Fruit fly (Drosophila melanogaster) whole organism, embryonic: ENCODE results near the gene CG13033.

ENCODE experiments used
- Atf3 ChIP-seq: fragments of 200-800 bp; sonication (Bioruptor generic); optimal IDR thresholded peaks from 3 replicates; lab custom pipeline; 2016; ENCODE audit warnings: missing biosample characterization, missing genetic modification characterization
- B-H1 ChIP-seq: fragments of 200-800 bp; sonication (Bioruptor generic); IDR thresholded peaks from 3 replicates; pipeline ENCODE4 v1.3.6; 2022; ENCODE audit warnings: missing biosample characterization, missing genetic modification characterization
- CG10147 ChIP-seq: fragments of 200-800 bp; sonication (Bioruptor generic); optimal IDR thresholded peaks from 2 replicates; lab custom pipeline; 2019; ENCODE audit warnings: missing biosample characterization, mild to moderate bottlenecking, missing genetic modification characterization, moderate library complexity
- CG10209 ChIP-seq: fragments of 200-800 bp; sonication (Bioruptor generic); optimal IDR thresholded peaks from 3 replicates; lab custom pipeline; 2017; ENCODE audit warnings: missing biosample characterization, mild to moderate bottlenecking, missing genetic modification characterization, missing genetic modification reagents
- CG2116 ChIP-seq: fragments of 200-800 bp; sonication (Bioruptor generic); optimal IDR thresholded peaks from 3 replicates; lab custom pipeline; 2018; ENCODE audit warnings: missing biosample characterization, mild to moderate bottlenecking, missing genetic modification characterization
- CG2712 ChIP-seq: fragments of 200-800 bp; optimal IDR thresholded peaks from 3 replicates; lab custom pipeline; 2019; ENCODE audit warnings: missing biosample characterization, mild to moderate bottlenecking, missing genetic modification characterization, moderate library complexity
- CG34224 ChIP-seq: fragments of 200-800 bp; sonication (Bioruptor generic); IDR thresholded peaks from 3 replicates; pipeline ENCODE4 v1.3.6; 2022; ENCODE audit warnings: missing biosample characterization, missing genetic modification characterization; ENCODE audit not compliant: partially characterized antibody
- CG4707 ChIP-seq: fragments of 200-800 bp; sonication (Bioruptor generic); optimal IDR thresholded peaks from 2 replicates; lab custom pipeline; 2018; ENCODE audit warnings: missing biosample characterization, mild to moderate bottlenecking, missing genetic modification characterization, moderate library complexity
- CG6654 ChIP-seq: fragments of 200-800 bp; sonication (Bioruptor generic); optimal IDR thresholded peaks from 2 replicates; lab custom pipeline; 2017; ENCODE audit warnings: missing biosample characterization, mild to moderate bottlenecking, missing genetic modification characterization
- CG7839 ChIP-seq: fragments of 200-800 bp; sonication (Bioruptor generic); optimal IDR thresholded peaks from 3 replicates; lab custom pipeline; 2018; ENCODE audit warnings: missing biosample characterization, mild to moderate bottlenecking, missing genetic modification characterization, moderate library complexity
- CG7963 ChIP-seq: fragments of 200-800 bp; sonication (Bioruptor generic); IDR thresholded peaks from 3 replicates; pipeline ENCODE4 v1.3.6; 2022; ENCODE audit warnings: missing biosample characterization, missing genetic modification characterization; ENCODE audit not compliant: partially characterized antibody
- CG8281 ChIP-seq: fragments of 200-800 bp; sonication (Bioruptor generic); optimal IDR thresholded peaks from 2 replicates; lab custom pipeline; 2018; ENCODE audit warnings: missing biosample characterization, mild to moderate bottlenecking, missing genetic modification characterization, moderate library complexity
- CoRest ChIP-seq: fragments of 200-800 bp; sonication (Bioruptor generic); optimal IDR thresholded peaks from 3 replicates; lab custom pipeline; 2018; ENCODE audit warnings: missing biosample characterization, mild to moderate bottlenecking, missing genetic modification characterization, moderate library complexity
- D19A ChIP-seq: fragments of 200-800 bp; optimal IDR thresholded peaks from 3 replicates; lab custom pipeline; 2019; ENCODE audit warnings: missing biosample characterization, mild to moderate bottlenecking, missing genetic modification characterization, moderate library complexity
- Dll ChIP-seq: fragments of 200-800 bp; sonication (Bioruptor generic); IDR thresholded peaks from 4 replicates; pipeline ENCODE4 v1.3.6; 2022; ENCODE audit warnings: missing biosample characterization, missing genetic modification characterization; ENCODE audit not compliant: partially characterized antibody
- Max ChIP-seq: fragments of 200-800 bp; sonication (Bioruptor generic); optimal IDR thresholded peaks from 2 replicates; lab custom pipeline; 2016; ENCODE audit warnings: missing biosample characterization, mild to moderate bottlenecking, missing genetic modification characterization
- Med ChIP-seq: fragments of 200-800 bp; sonication (Bioruptor generic); peaks from one replicate; lab custom pipeline; 2016; ENCODE audit warnings: missing biosample characterization, missing genetic modification characterization, mild to moderate bottlenecking, inconsistent platforms, moderate library complexity
- Optix ChIP-seq: fragments of 200-800 bp; sonication (Bioruptor generic); IDR thresholded peaks from 3 replicates; pipeline ENCODE4 v1.3.6; 2022; ENCODE audit warnings: missing biosample characterization, missing genetic modification characterization
- Rfx ChIP-seq: fragments of 200-800 bp; sonication (Bioruptor generic); IDR thresholded peaks from 2 replicates; pipeline ENCODE4 v1.3.6; 2022; ENCODE audit warnings: missing biosample characterization, missing genetic modification characterization
- Sox100B ChIP-seq: fragments of 200-800 bp; sonication (Bioruptor generic); optimal IDR thresholded peaks from 3 replicates; lab custom pipeline; 2018; ENCODE audit warnings: missing biosample characterization, mild to moderate bottlenecking, missing genetic modification characterization
- Sox102F ChIP-seq: fragments of 200-800 bp; sonication (Bioruptor generic); optimal IDR thresholded peaks from 2 replicates; lab custom pipeline; 2018; ENCODE audit warnings: missing biosample characterization, mild to moderate bottlenecking, missing genetic modification characterization, moderate library complexity
- Xbp1 ChIP-seq: fragments of 200-800 bp; sonication (Bioruptor generic); optimal IDR thresholded peaks from 3 replicates; lab custom pipeline; 2016; ENCODE audit warnings: missing biosample characterization, mild to moderate bottlenecking, missing genetic modification characterization
- al ChIP-seq: fragments of 200-800 bp; sonication (Bioruptor generic); IDR thresholded peaks from 2 replicates; pipeline ENCODE4 v1.3.6; 2022; ENCODE audit warnings: missing biosample characterization, missing genetic modification characterization
- amos ChIP-seq: fragments of 200-800 bp; sonication (Bioruptor generic); IDR thresholded peaks from 2 replicates; pipeline ENCODE4 v1.3.6; 2022; ENCODE audit warnings: missing biosample characterization, missing genetic modification characterization; ENCODE audit not compliant: partially characterized antibody
- ase ChIP-seq: fragments of 200-800 bp; sonication (Bioruptor generic); IDR thresholded peaks from 3 replicates; pipeline ENCODE4 v1.3.6; 2022; ENCODE audit warnings: missing biosample characterization, missing genetic modification characterization
- bigmax ChIP-seq: fragments of 200-800 bp; sonication (Bioruptor generic); optimal IDR thresholded peaks from 2 replicates; lab custom pipeline; 2018; ENCODE audit warnings: missing biosample characterization, mild to moderate bottlenecking, missing genetic modification characterization
- chm ChIP-seq: fragments of 200-800 bp; sonication (Bioruptor generic); IDR thresholded peaks from 2 replicates; pipeline ENCODE4 v1.3.6; 2022; ENCODE audit warnings: missing biosample characterization, missing genetic modification characterization
- croc ChIP-seq: fragments of 200-800 bp; sonication (Bioruptor generic); conservative IDR thresholded peaks from 3 replicates; pipeline ENCODE4 v1.3.6; 2022; ENCODE audit warnings: missing biosample characterization, missing genetic modification characterization
- dati ChIP-seq: fragments of 200-800 bp; sonication (Bioruptor generic); IDR thresholded peaks from 2 replicates; pipeline ENCODE4 v1.3.6; 2022; ENCODE audit warnings: missing biosample characterization, missing genetic modification characterization
- dmrt11E ChIP-seq: fragments of 200-800 bp; sonication (Bioruptor generic); optimal IDR thresholded peaks from 3 replicates; lab custom pipeline; 2018; ENCODE audit warnings: missing biosample characterization, mild to moderate bottlenecking, missing genetic modification characterization, moderate library complexity
- dmrt99B ChIP-seq: fragments of 200-800 bp; sonication (Bioruptor generic); optimal IDR thresholded peaks from 2 replicates; lab custom pipeline; 2018; ENCODE audit warnings: missing biosample characterization, mild to moderate bottlenecking, missing genetic modification characterization, moderate library complexity
- esg ChIP-seq: fragments of 200-800 bp; sonication (Bioruptor generic); conservative IDR thresholded peaks from 2 replicates; pipeline ENCODE4 v1.3.6; 2022; ENCODE audit warnings: missing biosample characterization, missing genetic modification characterization
- gem ChIP-seq: fragments of 200-800 bp; sonication (Bioruptor generic); optimal IDR thresholded peaks from 2 replicates; lab custom pipeline; 2019; ENCODE audit warnings: missing biosample characterization, mild to moderate bottlenecking, missing genetic modification characterization, moderate library complexity
- grau ChIP-seq: fragments of 200-800 bp; optimal IDR thresholded peaks from 3 replicates; lab custom pipeline; 2019; ENCODE audit warnings: missing biosample characterization, mild to moderate bottlenecking, missing genetic modification characterization, moderate library complexity
- gt ChIP-seq: fragments of 200-800 bp; sonication (Bioruptor generic); IDR thresholded peaks from 2 replicates; pipeline ENCODE4 v1.3.6; 2022; ENCODE audit warnings: missing biosample characterization, missing genetic modification characterization
- hb ChIP-seq: fragments of 200-800 bp; sonication (Bioruptor generic); IDR thresholded peaks from 3 replicates; pipeline ENCODE4 v1.3.6; 2022; ENCODE audit warnings: missing biosample characterization, missing genetic modification characterization; ENCODE audit not compliant: partially characterized antibody
- ken ChIP-seq: fragments of 200-800 bp; sonication (Bioruptor generic); IDR thresholded peaks from 3 replicates; pipeline ENCODE4 v1.3.6; 2022; ENCODE audit warnings: missing biosample characterization, missing genetic modification characterization
- lov ChIP-seq, 2 experiments: fragments of 200-800 bp in 1 of 2; fragments of >200 bp in 1 of 2; sonication (Bioruptor generic) in 1 of 2; IDR thresholded peaks in 1 of 2; optimal IDR thresholded peaks in 1 of 2; 2 replicates in 1 of 2; 3 replicates in 1 of 2; pipeline versions ENCODE4 v1.3.6 to Lab custom; 2017 to 2022; ENCODE audit warnings: missing biosample characterization in 1 of 2, missing genetic modification characterization in 1 of 2
- nerfin-1 ChIP-seq: fragments of 200-800 bp; sonication (Bioruptor generic); optimal IDR thresholded peaks from 3 replicates; lab custom pipeline; 2019; ENCODE audit warnings: missing biosample characterization, mild to moderate bottlenecking, missing genetic modification characterization, moderate library complexity
- nerfin-2 ChIP-seq: fragments of 200-800 bp; sonication (Bioruptor generic); IDR thresholded peaks from 2 replicates; pipeline ENCODE4 v1.3.6; 2022; ENCODE audit warnings: missing biosample characterization, missing genetic modification characterization; ENCODE audit not compliant: partially characterized antibody
- odd ChIP-seq: fragments of 200-800 bp; sonication (Bioruptor generic); optimal IDR thresholded peaks from 2 replicates; lab custom pipeline; 2017; ENCODE audit warnings: missing biosample characterization, mild to moderate bottlenecking, missing genetic modification characterization
- peb ChIP-seq: fragments of 200-800 bp; sonication (Bioruptor generic); IDR thresholded peaks from 2 replicates; pipeline ENCODE4 v1.3.6; 2022; ENCODE audit warnings: missing biosample characterization, missing genetic modification characterization
- row ChIP-seq: fragments of 200-800 bp; sonication (Bioruptor generic); IDR thresholded peaks from 3 replicates; pipeline ENCODE4 v1.3.6; 2022; ENCODE audit warnings: missing biosample characterization, missing genetic modification characterization
- sens ChIP-seq: fragments of 200-800 bp; sonication (Bioruptor generic); peaks from one replicate; lab custom pipeline; 2016; ENCODE audit warnings: missing biosample characterization, missing genetic modification characterization
- sisA ChIP-seq: fragments of 200-800 bp; sonication (Bioruptor generic); IDR thresholded peaks from 2 replicates; pipeline ENCODE4 v1.3.6; 2022; ENCODE audit warnings: missing biosample characterization, missing genetic modification characterization
- sob ChIP-seq: fragments of 200-800 bp; sonication (Bioruptor generic); IDR thresholded peaks from 2 replicates; pipeline ENCODE4 v1.3.6; 2022; ENCODE audit warnings: missing biosample characterization, missing genetic modification characterization
- stwl ChIP-seq: fragments of 200-800 bp; sonication (Bioruptor generic); optimal IDR thresholded peaks from 3 replicates; lab custom pipeline; 2018; ENCODE audit warnings: missing biosample characterization, mild to moderate bottlenecking, missing genetic modification characterization, moderate library complexity
- tio ChIP-seq: fragments of 200-800 bp; sonication (Bioruptor generic); optimal IDR thresholded peaks from 2 replicates; lab custom pipeline; 2017; ENCODE audit warnings: missing biosample characterization, missing genetic modification characterization, inconsistent platforms
- wek ChIP-seq: fragments of 200-800 bp; sonication (Bioruptor generic); optimal IDR thresholded peaks from 3 replicates; lab custom pipeline; 2018; ENCODE audit warnings: missing biosample characterization, mild to moderate bottlenecking, missing genetic modification characterization, moderate library complexity

CG13033 gene

dm6 chr3L:16567495-16567894, 22.1 kb upstream of the CG13033 start (continued):
- peak; percentile 77 for TF ChIP-seq dmrt99B (tag; lab: Kevin White, UChicago)
- TF ChIP-seq dati: no peak
- TF ChIP-seq CG4707 (GFP tag; lab: Kevin White, UChicago): peak; percentile 34
- TF ChIP-seq dmrt11E (tag; lab: Kevin White, UChicago): peak; percentile 73
- peak; percentile 32 for TF ChIP-seq CG8281
- peak; percentile 48 for TF ChIP-seq odd (GFP tag; lab: Kevin White, UChicago)
- TF ChIP-seq al: no peak
- TF ChIP-seq CG10147 (GFP tag; lab: Kevin White, UChicago): peak; percentile 12
- TF ChIP-seq croc (GFP tag; lab: Robert Waterston, UW): 0 out of 3 replicates have a peak, but pooled peaks have one; percentile 33
- peak; percentile 12; the same call in 1 of the 3 replicates for TF ChIP-seq B-H1
- TF ChIP-seq nerfin-1 (tag; lab: Kevin White, UChicago): peak; percentile 71
- no peak for TF ChIP-seq Optix
- peak; percentile 68 for TF ChIP-seq D19A (tag; lab: Kevin White, UChicago)
- TF ChIP-seq esg (GFP tag; lab: Robert Waterston, UW): 0 out of 2 replicates have a peak, but pooled peaks have one; percentile 34

dm6 chr3L:16566700-16567221, 21.3 kb upstream of the CG13033 start, which contains the start of gene UQCR-6.4L:
UQCR-6.4L (plus strand) TSS chr3L:16566750.
- TF ChIP-seq Atf3 (GFP tag; lab: Kevin White, UChicago): no peak
- TF ChIP-seq stwl (tag; lab: Kevin White, UChicago): peak; percentile 97
- TF ChIP-seq peb (GFP tag; lab: Robert Waterston, UW): no peak
- TF ChIP-seq Dll (GFP tag; lab: Robert Waterston, UW): no peak
- no peak for TF ChIP-seq bigmax (GFP tag; lab: Kevin White, UChicago)
- no peak for TF ChIP-seq nerfin-2 (GFP tag; lab: Robert Waterston, UW)
- no peak for TF ChIP-seq sob (GFP tag; lab: Robert Waterston, UW)
- TF ChIP-seq amos: peak; percentile 8; the same call in 1 of the 2 replicates
- TF ChIP-seq Rfx (GFP tag; lab: Robert Waterston, UW): no peak
- TF ChIP-seq CG6654 (GFP tag; lab: Kevin White, UChicago): no peak
- no peak for TF ChIP-seq chm (GFP tag; lab: Robert Waterston, UW)
- no peak for TF ChIP-seq ase
- TF ChIP-seq wek (GFP tag; lab: Kevin White, UChicago): no peak
- TF ChIP-seq CG7963: no peak
- peak; percentile 64 for TF ChIP-seq CG2116 (GFP tag; lab: Kevin White, UChicago)
- 0 out of 3 replicates have a peak, but pooled peaks have one; percentile 7 for TF ChIP-seq row (GFP tag; lab: Robert Waterston, UW)
- peak; percentile 34 for TF ChIP-seq Med (GFP tag; lab: Kevin White, UChicago)
- no peak for TF ChIP-seq gt (GFP tag; lab: Robert Waterston, UW)
- 0 out of 3 replicates have a peak, but pooled peaks have one; percentile 10 for TF ChIP-seq ken
- no peak for TF ChIP-seq grau
- TF ChIP-seq sens (GFP tag; lab: Kevin White, UChicago): peak; percentile 65
- no peak for TF ChIP-seq lov (optimal IDR thresholded peaks at IDR 0.05; lab: Kevin White, UChicago)
- TF ChIP-seq lov (GFP tag; IDR thresholded peaks at IDR 0.05; lab: Robert Waterston, UW): no peak
- TF ChIP-seq Max (GFP tag; lab: Kevin White, UChicago): no peak

dm6 chr3L:16566093-16566492, 20.7 kb upstream of the CG13033 start:
- TF ChIP-seq CG2712 (tag; lab: Kevin White, UChicago) (peak; percentile 39), hb (GFP tag; lab: Robert Waterston, UW) (no peak), Sox102F (GFP tag; lab: Kevin White, UChicago) (peak; percentile 42), CoRest (tag; lab: Kevin White, UChicago) (peak; percentile 17), gem (tag; lab: Kevin White, UChicago) (peak; percentile 30), tio (GFP tag; lab: Kevin White, UChicago) (no peak), CG34224 (GFP tag; lab: Robert Waterston, UW) (no peak), sisA (GFP tag; lab: Robert Waterston, UW) (no peak), Sox100B (GFP tag; lab: Kevin White, UChicago) (no peak), CG7839 (tag; lab: Kevin White, UChicago) (peak; percentile 22), CG10209 (GFP tag; lab: Kevin White, UChicago) (no peak), Xbp1 (peak; percentile 14)
